Worm (Caenorhabditis elegans) whole organism, mixed stage, embryonic: ENCODE measurements around the gene F10E9.10.

Source experiments
- ham-2 ChIP-seq: fragments of 200-800 bp; sonication (Bioruptor generic); optimal IDR thresholded peaks from 2 replicates; lab custom pipeline; 2018; ENCODE audit warnings: mild to moderate bottlenecking, missing genetic modification characterization, missing compliant biosample characterization
- lin-13 ChIP-seq: fragments of 150-350 bp; optimal IDR thresholded peaks from 2 replicates; lab custom pipeline; 2014; ENCODE audit warnings: missing biosample characterization, missing genetic modification characterization
- lin-32 ChIP-seq: fragments of 200-800 bp; sonication (Bioruptor generic); optimal IDR thresholded peaks from 2 replicates; lab custom pipeline; 2018; ENCODE audit warnings: mild to moderate bottlenecking, missing genetic modification characterization, missing compliant biosample characterization
- nhr-12 ChIP-seq: fragments of 150-350 bp; optimal IDR thresholded peaks from 2 replicates; lab custom pipeline; 2014; ENCODE audit warnings: missing biosample characterization, missing genetic modification characterization
- nhr-237 ChIP-seq: fragments of 150-350 bp; optimal IDR thresholded peaks from 2 replicates; lab custom pipeline; 2014; ENCODE audit warnings: missing biosample characterization, missing genetic modification characterization
- nhr-28 ChIP-seq: fragments of 150-350 bp; optimal IDR thresholded peaks from 2 replicates; lab custom pipeline; 2014; ENCODE audit warnings: missing biosample characterization, missing genetic modification characterization
- nhr-76 ChIP-seq: sonication (generic microtip); optimal IDR thresholded peaks from 2 replicates; lab custom pipeline; 2017; ENCODE audit warnings: missing biosample characterization, missing genetic modification characterization
- tbx-8 ChIP-seq: fragments of 200-800 bp; sonication (Bioruptor generic); optimal IDR thresholded peaks from 2 replicates; lab custom pipeline; 2018; ENCODE audit warnings: mild to moderate bottlenecking, missing genetic modification characterization, moderate library complexity, missing compliant biosample characterization
- unc-62 ChIP-seq: fragments of 150-350 bp; optimal IDR thresholded peaks from 2 replicates; lab custom pipeline; 2014; ENCODE audit warnings: missing biosample characterization, missing genetic modification reagents, missing genetic modification characterization
- ztf-11 ChIP-seq: fragments of 150-350 bp; optimal IDR thresholded peaks from 2 replicates; lab custom pipeline; 2014; ENCODE audit warnings: missing biosample characterization, missing genetic modification characterization

- no peak for TF ChIP-seq nhr-28 (tag; lab: Kevin White, UChicago)
- no peak for TF ChIP-seq ham-2 (GFP tag; lab: Kevin White, UChicago)
- no peak for TF ChIP-seq unc-62 (GFP tag; lab: Kevin White, UChicago)
- no peak for TF ChIP-seq nhr-76 (tag; lab: Kevin White, UChicago)
- TF ChIP-seq nhr-237 (tag; lab: Kevin White, UChicago): no peak
- no peak for TF ChIP-seq lin-13 (tag; lab: Kevin White, UChicago)
- TF ChIP-seq nhr-12 (tag; lab: Kevin White, UChicago): no peak
- no peak for TF ChIP-seq ztf-11
- no peak for TF ChIP-seq lin-32
- TF ChIP-seq tbx-8: no peak
These were observed 14.3 kb upstream of the F10E9.10 start, which contains the start of gene ZC262.4 for ce11 chrIII:8334432-8334831.
